Worm (Caenorhabditis elegans) whole organism, L2 larva: Measurements from ENCODE around the gene Y34F4.3.

ENCODE experiments used
- C34F6.9 ChIP-seq: fragments of 150-350 bp; optimal IDR thresholded peaks from 2 replicates; lab custom pipeline; 2014; ENCODE audit warnings: missing biosample characterization, missing genetic modification characterization
- R02D3.7 ChIP-seq: fragments of 150-350 bp; optimal IDR thresholded peaks from 2 replicates; lab custom pipeline; 2014; ENCODE audit warnings: missing biosample characterization, missing genetic modification characterization
- alr-1 ChIP-seq: fragments of 150-350 bp; optimal IDR thresholded peaks from 2 replicates; lab custom pipeline; 2014; ENCODE audit warnings: missing biosample characterization, missing genetic modification characterization
- ama-1 ChIP-seq: fragments of 150-350 bp; optimal IDR thresholded peaks from 2 replicates; lab custom pipeline; 2018; ENCODE audit warnings: inconsistent platforms
- ceh-16 ChIP-seq: fragments of 150-350 bp; optimal IDR thresholded peaks from 2 replicates; lab custom pipeline; 2014; ENCODE audit warnings: missing biosample characterization, missing genetic modification characterization
- ceh-82 ChIP-seq: fragments of 150-350 bp; optimal IDR thresholded peaks from 2 replicates; lab custom pipeline; 2014; ENCODE audit warnings: missing biosample characterization, missing genetic modification characterization
- crh-2 ChIP-seq: sonication (generic microtip); optimal IDR thresholded peaks from 2 replicates; lab custom pipeline; 2017; ENCODE audit warnings: missing biosample characterization, missing genetic modification characterization
- dmd-4 ChIP-seq: sonication (generic microtip); optimal IDR thresholded peaks from 2 replicates; lab custom pipeline; 2017; ENCODE audit warnings: missing biosample characterization, missing genetic modification characterization
- elt-1 ChIP-seq: fragments of 150-350 bp; optimal IDR thresholded peaks from 2 replicates; lab custom pipeline; 2014; ENCODE audit warnings: missing biosample characterization, missing genetic modification characterization
- fos-1 ChIP-seq: fragments of 150-350 bp; optimal IDR thresholded peaks from 2 replicates; lab custom pipeline; 2014; ENCODE audit warnings: missing biosample characterization, missing genetic modification characterization
- gmeb-1 ChIP-seq: fragments of 150-350 bp; optimal IDR thresholded peaks from 2 replicates; lab custom pipeline; 2014; ENCODE audit warnings: missing biosample characterization, missing genetic modification characterization
- lin-13 ChIP-seq: fragments of 150-350 bp; optimal IDR thresholded peaks from 2 replicates; lab custom pipeline; 2014; ENCODE audit warnings: missing biosample characterization, missing genetic modification reagents, missing genetic modification characterization
- lsy-2 ChIP-seq, 2 experiments: fragments of 150-350 bp in 1 of 2; sonication (generic microtip) in 1 of 2; optimal IDR thresholded peaks; 2 replicates each; lab custom pipeline; 2014 to 2017; ENCODE audit warnings: missing biosample characterization in 2 of 2, missing genetic modification characterization in 2 of 2
- mab-5 ChIP-seq: fragments of 150-350 bp; optimal IDR thresholded peaks from 2 replicates; lab custom pipeline; 2014; ENCODE audit warnings: missing biosample characterization, missing genetic modification characterization
- mbf-1 ChIP-seq: sonication (generic microtip); optimal IDR thresholded peaks from 2 replicates; lab custom pipeline; 2017; ENCODE audit warnings: missing biosample characterization, missing genetic modification characterization
- nhr-129 ChIP-seq: fragments of 150-350 bp; optimal IDR thresholded peaks from 2 replicates; lab custom pipeline; 2014; ENCODE audit warnings: missing biosample characterization, missing genetic modification characterization
- nhr-21 ChIP-seq: fragments of 150-350 bp; optimal IDR thresholded peaks from 2 replicates; lab custom pipeline; 2014; ENCODE audit warnings: missing biosample characterization, missing genetic modification characterization
- sma-3 ChIP-seq: sonication (generic microtip); optimal IDR thresholded peaks from 2 replicates; lab custom pipeline; 2016; ENCODE audit warnings: missing genetic modification reagents, missing genetic modification characterization, missing compliant biosample characterization
- sma-9 ChIP-seq, 2 experiments: fragments of 150-350 bp in 1 of 2; sonication (generic microtip) in 1 of 2; optimal IDR thresholded peaks; 2 replicates each; lab custom pipeline; 2014 to 2016; ENCODE audit warnings: missing genetic modification characterization in 2 of 2, mild to moderate bottlenecking in 1 of 2, missing biosample characterization in 1 of 2, missing compliant biosample characterization in 1 of 2, missing genetic modification reagents in 1 of 2, moderate library complexity in 1 of 2
- snpc-4 ChIP-seq: fragments of 150-350 bp; optimal IDR thresholded peaks from 2 replicates; lab custom pipeline; 2014; ENCODE audit warnings: missing biosample characterization, missing genetic modification characterization
- unc-39 ChIP-seq: fragments of 150-350 bp; optimal IDR thresholded peaks from 2 replicates; lab custom pipeline; 2014; ENCODE audit warnings: missing biosample characterization, missing genetic modification characterization
- unc-55 ChIP-seq: fragments of 150-350 bp; sonication (generic microtip); optimal IDR thresholded peaks from 3 replicates; lab custom pipeline; 2014; ENCODE audit warnings: missing biosample characterization, missing genetic modification reagents, missing genetic modification characterization
- unc-62 ChIP-seq: fragments of 150-350 bp; optimal IDR thresholded peaks from 2 replicates; lab custom pipeline; 2014; ENCODE audit warnings: missing biosample characterization, missing genetic modification reagents, missing genetic modification characterization
- ztf-1 ChIP-seq: fragments of 200-800 bp; sonication (Bioruptor generic); conservative IDR thresholded peaks from 2 replicates; pipeline ENCODE4 v1.3.6; 2022; ENCODE audit warnings: missing genetic modification characterization, missing compliant biosample characterization
- ztf-11 ChIP-seq: sonication (generic microtip); optimal IDR thresholded peaks from 2 replicates; lab custom pipeline; 2017; ENCODE audit warnings: missing biosample characterization, missing genetic modification characterization
- ztf-4 ChIP-seq: fragments of 150-350 bp; optimal IDR thresholded peaks from 2 replicates; lab custom pipeline; 2014; ENCODE audit warnings: missing biosample characterization, missing genetic modification characterization

Y34F4.3 gene

ce11 chrIII:1028233-1028632 lies 12.3 kb upstream of the Y34F4.3 start:
- peak; percentile 16 for TF ChIP-seq sma-9 (GFP tag; optimal IDR thresholded peaks at IDR 0.05; lab: Kevin White, UChicago)
- TF ChIP-seq sma-9 (tag; optimal IDR thresholded peaks at IDR 0.05; lab: Kevin White, UChicago), result no peak
- no peak for TF ChIP-seq mbf-1 (tag; lab: Kevin White, UChicago)
- no peak for TF ChIP-seq dmd-4 (tag; lab: Kevin White, UChicago)
- TF ChIP-seq nhr-21, result no peak
- peak; percentile 88 for TF ChIP-seq fos-1 (tag; lab: Kevin White, UChicago)

DNA sequence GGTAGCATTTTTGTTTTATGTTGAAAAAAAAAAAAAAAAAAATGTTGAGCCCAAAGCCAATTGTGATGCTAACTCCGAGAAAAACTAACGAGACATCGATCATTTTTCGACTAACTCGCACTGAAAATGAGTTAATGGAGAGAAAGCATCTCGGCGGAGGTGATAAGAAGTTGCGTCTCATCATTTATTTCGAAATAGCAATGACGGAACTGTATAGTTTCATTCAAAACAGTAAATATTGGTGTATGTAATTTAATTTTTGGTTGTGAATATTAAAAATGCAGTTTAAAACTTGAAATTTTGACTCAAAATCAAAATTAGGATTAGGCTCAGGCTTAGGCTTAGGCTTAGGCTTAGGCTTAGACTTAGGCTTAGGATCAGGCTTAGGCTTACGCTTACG lies 10.3 kb upstream of the Y34F4.3 start, which contains the start of gene clc-25:
TSS of gene clc-25 (minus strand) at position 101 of the 400 bp plus-strand sequence.
- TF ChIP-seq sma-3 (GFP tag; lab: Kevin White, UChicago) (no peak), fos-1 (tag; lab: Kevin White, UChicago) (peak; percentile 58)

DNA sequence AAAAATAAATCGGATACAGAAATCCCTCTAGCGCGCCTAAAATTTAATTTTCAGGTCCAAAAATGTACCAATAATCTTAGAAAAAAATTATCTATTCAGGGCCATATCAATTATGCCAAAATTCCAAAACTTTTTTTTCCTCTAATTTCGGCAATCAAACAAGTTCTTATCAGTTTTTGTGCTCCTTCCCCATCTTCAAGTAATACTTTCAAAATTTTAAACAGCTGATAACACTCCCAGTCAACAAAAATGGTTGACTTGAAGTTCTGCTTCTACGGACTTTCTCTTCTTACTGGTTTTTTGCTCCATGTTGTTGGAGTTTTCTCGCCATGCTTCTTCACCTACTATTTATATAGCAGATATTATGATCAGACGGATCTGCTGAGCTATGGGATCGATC lies 4.8 kb upstream of the Y34F4.3 start, which contains the start of gene clc-23:
TSS of gene clc-23 (plus strand) at position 223 of the 400 bp plus-strand sequence.
- TF ChIP-seq gmeb-1, result no peak
- no peak for TF ChIP-seq lin-13 (GFP tag; lab: Kevin White, UChicago)
- TF ChIP-seq alr-1 (tag; lab: Kevin White, UChicago), result no peak
- TF ChIP-seq fos-1 (tag; lab: Kevin White, UChicago), result peak; percentile 37
- no peak for TF ChIP-seq ama-1 (lab: Kevin White, UChicago)
- no peak for TF ChIP-seq nhr-129 (tag; lab: Kevin White, UChicago)

- TF ChIP-seq lsy-2 (tag; optimal IDR thresholded peaks at IDR 0.05; lab: Kevin White, UChicago), result no peak
- TF ChIP-seq crh-2, result no peak
- no peak for TF ChIP-seq mab-5 (tag; lab: Kevin White, UChicago)
- no peak for TF ChIP-seq snpc-4 (tag; lab: Kevin White, UChicago)
- no peak for TF ChIP-seq unc-62
- TF ChIP-seq, all 48 proteins: peak for 0
Observed at ce11 chrIII:1009775-1010174, 6.2 kb downstream of the Y34F4.3 start, which contains the start of gene clc-24. TSS of gene clc-24 (plus strand) at chrIII:1010037.

DNA sequence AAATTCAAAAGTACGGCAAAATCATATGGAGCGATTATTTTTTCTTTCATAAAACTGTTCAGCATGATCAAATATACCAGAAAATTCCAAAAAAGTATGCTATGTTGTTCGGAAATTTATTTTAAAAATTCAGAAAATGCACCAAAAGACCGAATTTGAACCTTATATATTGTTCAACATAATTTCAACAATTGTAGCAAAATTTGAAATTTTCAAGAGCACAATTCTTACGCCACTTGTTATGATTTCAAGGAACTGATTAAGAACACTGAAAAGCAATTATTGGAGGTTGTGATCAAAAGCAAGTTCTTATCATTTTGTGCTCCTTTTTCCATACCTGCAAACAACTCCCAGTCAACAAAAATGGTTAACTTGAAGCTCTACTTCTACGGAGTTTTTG lies 7.9 kb downstream of the Y34F4.3 start, which contains the start of gene clc-27:
TSS of gene clc-27 (plus strand) at position 301 of the 400 bp plus-strand sequence.
- TF ChIP-seq unc-62 (no peak), gmeb-1 (no peak)
- TF ChIP-seq, all 48 proteins: peak for 0

DNA sequence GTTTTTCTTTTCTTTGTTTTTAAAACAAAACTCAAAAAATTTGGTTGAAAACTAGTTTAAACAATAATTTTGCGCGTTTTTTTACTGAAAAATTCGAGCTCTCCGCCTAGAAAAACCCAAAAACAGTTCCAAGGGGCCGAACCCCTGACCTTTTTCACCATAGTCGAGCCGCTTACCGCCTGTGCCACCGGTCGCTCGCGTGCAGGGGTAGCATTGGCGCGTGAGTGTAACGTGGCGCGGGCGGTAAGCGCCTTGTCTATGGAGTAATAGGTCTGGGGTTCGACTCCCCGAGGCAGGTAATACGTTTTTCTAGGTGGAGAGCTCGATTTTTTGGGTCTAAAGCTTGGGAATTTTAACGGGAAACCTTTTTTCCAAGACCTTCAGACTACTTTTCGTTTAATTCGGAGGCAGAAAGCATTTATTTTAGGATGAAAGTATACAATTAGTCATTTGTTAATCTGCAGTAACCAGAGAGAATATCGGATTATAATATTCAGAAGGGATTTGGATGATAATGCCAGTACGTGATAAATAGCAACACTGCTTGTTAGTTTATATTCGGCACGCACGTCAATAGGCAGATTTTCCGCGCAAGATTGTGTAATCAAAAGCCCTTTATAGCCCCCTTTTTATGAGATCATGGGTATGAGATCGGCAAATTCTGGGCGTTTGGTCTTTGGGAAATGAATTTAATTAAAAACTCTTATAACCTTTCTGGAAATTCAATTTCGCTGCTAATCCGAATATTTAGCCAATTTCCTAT lies 8.7 kb downstream of the Y34F4.3 start:
- TF ChIP-seq ztf-4 (tag; lab: Kevin White, UChicago) (no peak), C34F6.9 (no peak), unc-39 (tag; lab: Kevin White, UChicago) (no peak), crh-2 (no peak), nhr-129 (tag; lab: Kevin White, UChicago) (no peak), ztf-11 (tag; lab: Kevin White, UChicago) (no peak), sma-9 (GFP tag; optimal IDR thresholded peaks at IDR 0.05; lab: Kevin White, UChicago) (no peak), sma-9 (tag; optimal IDR thresholded peaks at IDR 0.05; lab: Kevin White, UChicago) (no peak), ceh-82 (tag; lab: Kevin White, UChicago) (no peak), ceh-16 (tag; lab: Kevin White, UChicago) (no peak)
- TF ChIP-seq, all 48 proteins: peak for 0

ce11 chrIII:1004464-1004863 lies 11.5 kb downstream of the Y34F4.3 start:
- no peak for TF ChIP-seq ztf-1
- TF ChIP-seq unc-39 (tag; lab: Kevin White, UChicago), result no peak
- TF ChIP-seq snpc-4 (tag; lab: Kevin White, UChicago), result no peak
- no peak for TF ChIP-seq elt-1 (tag; lab: Kevin White, UChicago)
- no peak for TF ChIP-seq unc-55 (GFP tag; lab: Kevin White, UChicago)
- TF ChIP-seq R02D3.7 (tag; lab: Kevin White, UChicago), result no peak
- TF ChIP-seq gmeb-1, result no peak
- TF ChIP-seq lsy-2 (tag; optimal IDR thresholded peaks at IDR 0.05; lab: Kevin White, UChicago), result no peak
- TF ChIP-seq, all 48 proteins: peak for 0
